Worm (Caenorhabditis elegans): ENCODE results near the gene best-23.

best-23 gene

DNA sequence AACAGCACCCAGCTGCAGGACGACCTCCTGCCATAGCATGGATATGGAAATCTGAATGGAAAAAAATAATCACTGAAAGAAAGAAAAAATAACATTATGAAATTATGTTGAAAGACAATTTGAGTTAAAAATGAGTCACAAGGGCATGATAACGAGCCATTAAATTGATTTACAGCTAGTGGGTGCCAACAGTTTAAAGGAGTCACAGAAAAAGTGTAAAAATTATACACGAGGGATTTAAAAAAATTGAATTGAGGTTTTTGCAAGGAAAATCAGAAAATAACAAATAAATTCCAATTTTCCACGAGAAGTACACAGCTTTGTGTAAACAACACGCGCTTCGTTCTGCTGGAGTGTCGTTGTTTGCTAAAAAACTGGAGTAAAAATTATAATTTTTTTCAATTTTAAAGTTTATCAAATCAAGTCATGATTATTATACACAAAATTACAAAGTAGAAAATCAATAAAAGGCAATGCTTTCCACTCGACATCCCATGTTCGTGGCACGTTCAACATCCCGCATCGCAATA is 33.5 kb downstream of the best-23 start, which contains the start of gene T01H3.3 (continued):
- no peak for TF ChIP-seq madf-5 (GFP tag; IDR thresholded peaks at IDR 0.05)
- no peak for TF ChIP-seq ZK337.2 (GFP tag; IDR thresholded peaks at IDR 0.05)
- no peak for TF ChIP-seq spr-1 (tag; optimal IDR thresholded peaks at IDR 0.05)
- peak; percentile 21 for TF ChIP-seq nhr-6 (tag; optimal IDR thresholded peaks at IDR 0.05)
- TF ChIP-seq daf-19 (GFP tag; conservative IDR thresholded peaks at IDR 0.05), result no peak
- peak; percentile 20; the same call in 1 of the 2 replicates for TF ChIP-seq lin-38 (GFP tag; IDR thresholded peaks at IDR 0.05)
- TF ChIP-seq nhr-42 (GFP tag; IDR thresholded peaks at IDR 0.05), result no peak
- no peak for TF ChIP-seq F49E8.2 (tag; optimal IDR thresholded peaks at IDR 0.05; ENCODE audit: borderline replicate concordance)
- no peak for TF ChIP-seq snpc-4 (tag; optimal IDR thresholded peaks at IDR 0.05)
- peak; percentile 96 for TF ChIP-seq T20F7.1 (GFP tag; optimal IDR thresholded peaks at IDR 0.05)
- no peak for TF ChIP-seq Y75B8A.6 (GFP tag; IDR thresholded peaks at IDR 0.05)

DNA sequence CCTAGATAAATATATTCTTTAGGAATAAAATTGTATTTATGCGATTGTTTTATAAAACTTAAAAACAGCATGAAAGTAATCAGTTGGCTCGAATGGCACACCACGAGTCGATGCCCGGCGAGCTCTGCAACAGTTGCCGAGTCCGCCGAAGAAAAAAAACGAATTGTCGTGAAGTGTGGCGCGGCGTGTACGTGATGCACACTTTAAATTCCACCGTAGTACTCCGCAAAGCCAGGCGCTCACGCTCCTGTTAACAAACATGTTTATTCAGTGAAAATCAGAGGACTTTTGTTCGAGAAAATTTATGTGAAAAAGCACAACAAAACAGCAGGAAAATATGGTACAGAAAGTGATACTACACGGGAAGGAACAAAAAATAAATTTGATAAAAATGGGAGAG is 36.8 kb downstream of the best-23 start:
- TF ChIP-seq nhr-6 (tag; optimal IDR thresholded peaks at IDR 0.05), result peak; percentile 35
- TF ChIP-seq lim-7 (GFP tag; IDR thresholded peaks at IDR 0.05), result no peak
- TF ChIP-seq ces-1 (GFP tag; optimal IDR thresholded peaks at IDR 0.05), result no peak
- TF ChIP-seq spr-3 (GFP tag; optimal IDR thresholded peaks at IDR 0.05), result no peak
- no peak for TF ChIP-seq F37D6.2 (tag; optimal IDR thresholded peaks at IDR 0.05)
- TF ChIP-seq aha-1 (tag), result peak; percentile 84
- no peak for TF ChIP-seq Y105C5A.15 (GFP tag; IDR thresholded peaks at IDR 0.05)
- no peak for TF ChIP-seq nhr-10 (tag; optimal IDR thresholded peaks at IDR 0.05)
- TF ChIP-seq T20F7.1 (GFP tag; optimal IDR thresholded peaks at IDR 0.05), result peak; percentile 78
- TF ChIP-seq ZK546.5 (tag; optimal IDR thresholded peaks at IDR 0.05), result no peak
- no peak for TF ChIP-seq pqm-1 (tag; optimal IDR thresholded peaks at IDR 0.05)
- peak; percentile 43 for TF ChIP-seq dpl-1 (GFP tag; optimal IDR thresholded peaks at IDR 0.05)
- no peak for TF ChIP-seq nhr-102 (tag; optimal IDR thresholded peaks at IDR 0.05)
- TF ChIP-seq mdt-29 (GFP tag; IDR thresholded peaks at IDR 0.05), result no peak
- TF ChIP-seq ztf-11 (tag; optimal IDR thresholded peaks at IDR 0.05), result no peak
- TF ChIP-seq dmd-6 (GFP tag; IDR thresholded peaks at IDR 0.05), result peak; percentile 27; the same call in 1 of the 2 replicates
- peak; percentile 25 for TF ChIP-seq rbr-2 (tag; optimal IDR thresholded peaks at IDR 0.05)
- peak; percentile 32 for TF ChIP-seq ama-1 (optimal IDR thresholded peaks at IDR 0.05)
- no peak for TF ChIP-seq F49E8.2 (tag; optimal IDR thresholded peaks at IDR 0.05; ENCODE audit: borderline replicate concordance)
- no peak for TF ChIP-seq lir-3 (tag; optimal IDR thresholded peaks at IDR 0.05)
- TF ChIP-seq Y48G9A.11 (GFP tag; IDR thresholded peaks at IDR 0.05), result no peak
- no peak for TF ChIP-seq gei-8 (GFP tag; optimal IDR thresholded peaks at IDR 0.05)
- no peak for TF ChIP-seq lin-29 (GFP tag; IDR thresholded peaks at IDR 0.05)
- TF ChIP-seq ceh-20 (GFP tag; IDR thresholded peaks at IDR 0.05), result no peak
- TF ChIP-seq snpc-4 (tag; optimal IDR thresholded peaks at IDR 0.05), result no peak
- TF ChIP-seq zfp-2 (tag; optimal IDR thresholded peaks at IDR 0.05), result no peak
- TF ChIP-seq snpc-1.2 (GFP tag; IDR thresholded peaks at IDR 0.05), result no peak
- no peak for TF ChIP-seq lin-1 (GFP tag; IDR thresholded peaks at IDR 0.05)
- TF ChIP-seq T26A8.4 (GFP tag; IDR thresholded peaks at IDR 0.05), result no peak
- TF ChIP-seq dve-1 (tag; optimal IDR thresholded peaks at IDR 0.05; ENCODE audit: insufficient read depth), result peak; percentile 6
- TF ChIP-seq nhr-28 (tag; optimal IDR thresholded peaks at IDR 0.05), result peak; percentile 21
- TF ChIP-seq madf-9 (GFP tag; conservative IDR thresholded peaks at IDR 0.05), result no peak
- no peak for TF ChIP-seq aly-2 (tag; optimal IDR thresholded peaks at IDR 0.05)
- no peak for TF ChIP-seq spr-1 (tag; optimal IDR thresholded peaks at IDR 0.05)
- no peak for TF ChIP-seq F44E2.7 (GFP tag; IDR thresholded peaks at IDR 0.05)
- TF ChIP-seq hlh-11 (tag; optimal IDR thresholded peaks at IDR 0.05), result peak; percentile 22
- TF ChIP-seq nhr-48 (tag; optimal IDR thresholded peaks at IDR 0.05), result no peak
- TF ChIP-seq R02D3.7 (tag; optimal IDR thresholded peaks at IDR 0.05), result no peak
- no peak for TF ChIP-seq egl-27 (tag; optimal IDR thresholded peaks at IDR 0.05)
- no peak for TF ChIP-seq ceh-62 (tag; optimal IDR thresholded peaks at IDR 0.05)
- TF ChIP-seq zag-1 (tag; optimal IDR thresholded peaks at IDR 0.05), result no peak
- 0 out of 2 replicates have a peak, but pooled peaks have one; percentile 40 for TF ChIP-seq lin-38 (GFP tag; IDR thresholded peaks at IDR 0.05)
- TF ChIP-seq dmd-8 (GFP tag; IDR thresholded peaks at IDR 0.05), result no peak
- no peak for TF ChIP-seq jun-1 (tag; optimal IDR thresholded peaks at IDR 0.05)
